Worm (Caenorhabditis elegans) whole organism, L4 larva: ENCODE data around the gene ins-7.
"Not testable (repeated sequence)": the region's sequence is repeated elsewhere in the genome, so short reads cannot be mapped to it uniquely, and the experiment has no call there.

ENCODE experiments used
- F37D6.2 ChIP-seq: sonication (generic microtip); optimal IDR thresholded peaks from 2 replicates; lab custom pipeline; 2016; ENCODE audit warnings: mild to moderate bottlenecking, missing genetic modification characterization, missing compliant biosample characterization
- T20F7.1 ChIP-seq: fragments of 200-800 bp; sonication (Bioruptor generic); optimal IDR thresholded peaks from 2 replicates; lab custom pipeline; 2018; ENCODE audit warnings: mild to moderate bottlenecking, missing genetic modification characterization, missing compliant biosample characterization
- Y5F2A.4 ChIP-seq: fragments of 200-800 bp; sonication (Bioruptor generic); optimal IDR thresholded peaks from 2 replicates; lab custom pipeline; 2018; ENCODE audit warnings: mild to moderate bottlenecking, missing genetic modification characterization, missing compliant biosample characterization
- Y75B8A.6 ChIP-seq: fragments of 200-800 bp; sonication (Bioruptor generic); IDR thresholded peaks from 2 replicates; pipeline ENCODE4 v1.3.6; 2022; ENCODE audit warnings: missing genetic modification reagents, missing genetic modification characterization, missing compliant biosample characterization
- ZK546.5 ChIP-seq, 2 experiments: sonication (generic microtip); optimal IDR thresholded peaks; 2 replicates each; lab custom pipeline; 2017; ENCODE audit warnings: missing biosample characterization in 2 of 2, missing genetic modification characterization in 2 of 2
- aly-2 ChIP-seq: sonication (generic microtip); optimal IDR thresholded peaks from 2 replicates; lab custom pipeline; 2018; ENCODE audit warnings: missing biosample characterization, missing genetic modification characterization
- ceh-32 ChIP-seq: sonication (generic microtip); optimal IDR thresholded peaks from 2 replicates; lab custom pipeline; 2016; ENCODE audit warnings: mild to moderate bottlenecking, missing genetic modification characterization, missing compliant biosample characterization; ENCODE audit not compliant: poor library complexity
- daf-16 ChIP-seq, 3 experiments: sonication (generic microtip); optimal IDR thresholded peaks; 2 replicates each; lab custom pipeline; 2016 to 2017; ENCODE audit warnings: missing genetic modification characterization in 3 of 3, missing genetic modification reagents in 3 of 3, mild to moderate bottlenecking in 2 of 3, missing compliant biosample characterization in 2 of 3, missing biosample characterization in 1 of 3, moderate library complexity in 1 of 3
- dpl-1 ChIP-seq: fragments of 150-350 bp; optimal IDR thresholded peaks from 2 replicates; lab custom pipeline; 2014; ENCODE audit warnings: missing biosample characterization, missing genetic modification reagents, missing genetic modification characterization
- dve-1 ChIP-seq: sonication (generic microtip); optimal IDR thresholded peaks from 2 replicates; lab custom pipeline; 2017; ENCODE audit warnings: antibody characterized with exemption, mild to moderate bottlenecking, missing genetic modification characterization, missing compliant biosample characterization; ENCODE audit not compliant: insufficient read depth
- egl-43 ChIP-seq: fragments of 200-800 bp; sonication (Bioruptor generic); IDR thresholded peaks from 2 replicates; pipeline ENCODE4 v1.3.6; 2022; ENCODE audit warnings: missing genetic modification reagents, missing genetic modification characterization, missing compliant biosample characterization
- fkh-10 ChIP-seq: fragments of 150-350 bp; optimal IDR thresholded peaks from 2 replicates; lab custom pipeline; 2014; ENCODE audit warnings: missing biosample characterization, missing genetic modification reagents, missing genetic modification characterization
- gei-8 ChIP-seq: fragments of 200-800 bp; sonication (Bioruptor generic); optimal IDR thresholded peaks from 2 replicates; lab custom pipeline; 2018; ENCODE audit warnings: mild to moderate bottlenecking, missing genetic modification characterization, missing compliant biosample characterization
- hlh-30 ChIP-seq: sonication (generic microtip); optimal IDR thresholded peaks from 2 replicates; lab custom pipeline; 2017; ENCODE audit warnings: antibody characterized with exemption, mild to moderate bottlenecking, missing genetic modification characterization, missing compliant biosample characterization; ENCODE audit not compliant: insufficient read depth
- lim-7 ChIP-seq: fragments of 200-800 bp; sonication (Bioruptor generic); IDR thresholded peaks from 2 replicates; pipeline ENCODE4 v1.3.6; 2022; ENCODE audit warnings: missing genetic modification characterization, missing compliant biosample characterization
- lin-1 ChIP-seq: fragments of 200-800 bp; sonication (Bioruptor generic); IDR thresholded peaks from 2 replicates; pipeline ENCODE4 v1.3.6; 2022; ENCODE audit warnings: missing genetic modification reagents, missing genetic modification characterization, missing compliant biosample characterization
- lin-39 ChIP-seq: fragments of 150-350 bp; optimal IDR thresholded peaks from 2 replicates; lab custom pipeline; 2014; ENCODE audit warnings: missing biosample characterization, missing genetic modification reagents, missing genetic modification characterization
- lir-3 ChIP-seq: sonication (generic microtip); optimal IDR thresholded peaks from 2 replicates; lab custom pipeline; 2016; ENCODE audit warnings: mild to moderate bottlenecking, missing genetic modification characterization, missing compliant biosample characterization
- madf-9 ChIP-seq: fragments of 200-800 bp; sonication (Bioruptor generic); conservative IDR thresholded peaks from 2 replicates; pipeline ENCODE4 v1.3.6; 2022; ENCODE audit warnings: missing genetic modification reagents, missing genetic modification characterization, missing compliant biosample characterization
- nhr-111 ChIP-seq: fragments of 200-800 bp; sonication (Bioruptor generic); optimal IDR thresholded peaks from 2 replicates; lab custom pipeline; 2018; ENCODE audit warnings: mild to moderate bottlenecking, missing genetic modification characterization, missing compliant biosample characterization
- nhr-237 ChIP-seq: sonication (generic microtip); optimal IDR thresholded peaks from 2 replicates; lab custom pipeline; 2017; ENCODE audit warnings: missing biosample characterization, missing genetic modification characterization
- nhr-28 ChIP-seq: fragments of 150-350 bp; optimal IDR thresholded peaks from 2 replicates; lab custom pipeline; 2014; ENCODE audit warnings: missing biosample characterization, missing genetic modification characterization
- nhr-41 ChIP-seq: fragments of 200-800 bp; sonication (Bioruptor generic); IDR thresholded peaks from 2 replicates; pipeline ENCODE4 v1.3.6; 2022; ENCODE audit warnings: missing genetic modification reagents, missing genetic modification characterization, missing compliant biosample characterization
- nhr-48 ChIP-seq: sonication (generic microtip); optimal IDR thresholded peaks from 2 replicates; lab custom pipeline; 2016; ENCODE audit warnings: mild to moderate bottlenecking, missing genetic modification characterization, missing compliant biosample characterization
- nhr-6 ChIP-seq: fragments of 150-350 bp; optimal IDR thresholded peaks from 2 replicates; lab custom pipeline; 2014; ENCODE audit warnings: missing biosample characterization, missing genetic modification characterization
- nhr-76 ChIP-seq: fragments of 150-350 bp; optimal IDR thresholded peaks from 2 replicates; lab custom pipeline; 2014; ENCODE audit warnings: missing biosample characterization, missing genetic modification characterization
- set-16 ChIP-seq: fragments of 200-800 bp; sonication (Bioruptor generic); IDR thresholded peaks from 2 replicates; pipeline ENCODE4 v1.3.6; 2022; ENCODE audit warnings: missing genetic modification reagents, missing genetic modification characterization, missing compliant biosample characterization
- spr-1 ChIP-seq: sonication (generic microtip); optimal IDR thresholded peaks from 2 replicates; lab custom pipeline; 2016; ENCODE audit warnings: mild to moderate bottlenecking, missing genetic modification characterization, missing compliant biosample characterization
- unc-130 ChIP-seq: sonication (generic microtip); optimal IDR thresholded peaks from 2 replicates; lab custom pipeline; 2016; ENCODE audit warnings: missing genetic modification reagents, missing genetic modification characterization, missing compliant biosample characterization
- unc-39 ChIP-seq: sonication (generic microtip); optimal IDR thresholded peaks from 2 replicates; lab custom pipeline; 2017; ENCODE audit warnings: missing biosample characterization, missing genetic modification characterization
- unc-62 ChIP-seq, 3 experiments: fragments of 150-350 bp in 1 of 3; sonication (generic microtip); optimal IDR thresholded peaks in 2 of 3; peaks in 1 of 3; 1 replicate in 1 of 3; 2 replicates in 2 of 3; lab custom pipeline; 2014 to 2017; ENCODE audit warnings: missing biosample characterization in 3 of 3, missing genetic modification characterization in 3 of 3, missing genetic modification reagents in 3 of 3, missing genotype in 1 of 3
- zfp-3 ChIP-seq: fragments of 200-800 bp; sonication (Bioruptor generic); conservative IDR thresholded peaks from 2 replicates; pipeline ENCODE4 v1.3.6; 2022; ENCODE audit warnings: missing genetic modification reagents, missing genetic modification characterization, missing compliant biosample characterization
- zip-11 ChIP-seq: fragments of 200-800 bp; sonication (Bioruptor generic); IDR thresholded peaks from 2 replicates; pipeline ENCODE4 v1.3.6; 2022; ENCODE audit warnings: missing genetic modification characterization, missing compliant biosample characterization
- ztf-11 ChIP-seq: fragments of 150-350 bp; optimal IDR thresholded peaks from 2 replicates; lab custom pipeline; 2014; ENCODE audit warnings: missing biosample characterization, missing genetic modification characterization

Gene ins-7

ce11 chrIV:9688715-9689114 lies 6.1 kb upstream of the ins-7 start, which contains the start of gene msp-76:
Gene msp-76, plus strand, starts transcription at chrIV:9689015.
- TF ChIP-seq ZK546.5 (tag; optimal IDR thresholded peaks at IDR 0.05; lab: Kevin White, UChicago); T20F7.1; nhr-28 (tag; lab: Kevin White, UChicago): not testable (repeated sequence)

- TF ChIP-seq ceh-32 (tag; lab: Kevin White, UChicago) (no peak), fkh-10 (GFP tag; lab: Kevin White, UChicago) (no peak), lir-3 (no peak), set-16 (GFP tag; lab: Robert Waterston, UW) (no peak), hlh-30 (tag; lab: Kevin White, UChicago) (no peak), zip-11 (GFP tag; lab: Robert Waterston, UW) (no peak), ztf-11 (no peak), nhr-6 (no peak), lin-1 (GFP tag; lab: Robert Waterston, UW) (no peak), nhr-76 (tag; lab: Kevin White, UChicago) (no peak), dve-1 (tag; lab: Kevin White, UChicago) (no peak), dpl-1 (GFP tag; lab: Kevin White, UChicago) (no peak), lim-7 (no peak), Y75B8A.6 (GFP tag; lab: Robert Waterston, UW) (no peak), nhr-41 (GFP tag; lab: Robert Waterston, UW) (no peak)
Measured at ce11 chrIV:9683433-9683832, 788 bp upstream of the ins-7 start, which contains the start of the genes htas-1 and ZK1251.3. Gene htas-1, minus strand, starts transcription at chrIV:9683533. Gene ZK1251.3, plus strand, starts transcription at chrIV:9683658.

ce11 chrIV:9680841-9681240 lies 1.8 kb downstream of the ins-7 start, which contains the start of gene ins-8:
Gene ins-8, minus strand, starts transcription at chrIV:9680941.
- TF ChIP-seq dve-1 (tag; lab: Kevin White, UChicago) (no peak), unc-130 (GFP tag; lab: Kevin White, UChicago) (no peak), F37D6.2 (tag; lab: Kevin White, UChicago) (no peak), zfp-3 (GFP tag; lab: Robert Waterston, UW) (no peak), fkh-10 (GFP tag; lab: Kevin White, UChicago) (no peak), hlh-30 (tag; lab: Kevin White, UChicago) (no peak), madf-9 (GFP tag; lab: Robert Waterston, UW) (no peak), nhr-41 (GFP tag; lab: Robert Waterston, UW) (no peak), Y5F2A.4 (GFP tag; lab: Kevin White, UChicago) (no peak), lir-3 (no peak), nhr-237 (no peak), spr-1 (no peak), nhr-48 (tag; lab: Kevin White, UChicago) (no peak), nhr-111 (no peak), ztf-11 (no peak), daf-16 (GFP tag; optimal IDR thresholded peaks at IDR 0.05; lab: Kevin White, UChicago) (no peak), daf-16 (tag; optimal IDR thresholded peaks at IDR 0.05; lab: Kevin White, UChicago) (no peak), lin-39 (no peak), gei-8 (GFP tag; lab: Kevin White, UChicago) (no peak), unc-39 (no peak)

- TF ChIP-seq aly-2 (tag; lab: Kevin White, UChicago), result no peak
- TF ChIP-seq dve-1 (tag; lab: Kevin White, UChicago), result no peak
- no peak for TF ChIP-seq egl-43 (GFP tag; lab: Robert Waterston, UW)
- no peak for TF ChIP-seq ztf-11
- no peak for TF ChIP-seq daf-16 (GFP tag; optimal IDR thresholded peaks at IDR 0.05; lab: Kevin White, UChicago)
- peak; percentile 67 for TF ChIP-seq daf-16 (tag; optimal IDR thresholded peaks at IDR 0.05; lab: Kevin White, UChicago)
- TF ChIP-seq unc-62 (GFP tag; optimal IDR thresholded peaks at IDR 0.05 in 1 of 2; lab: Kevin White, UChicago), result no peak
- no peak for TF ChIP-seq unc-62 (tag; optimal IDR thresholded peaks at IDR 0.05; lab: Kevin White, UChicago)
Measured at ce11 chrIV:9679296-9679695, 3.3 kb downstream of the ins-7 start.
